Fruit fly (Drosophila melanogaster) Kc167 (cell line): ENCODE results near the gene CG10984.

Source experiments
- Myc ChIP-seq: fragments of >200 bp; optimal IDR thresholded peaks from 2 replicates; lab custom pipeline; 2017; ENCODE audit warnings: missing external identifiers
- Sin3A ChIP-seq: fragments of >200 bp; optimal IDR thresholded peaks from 2 replicates; lab custom pipeline; 2018; ENCODE audit warnings: missing external identifiers
- h ChIP-seq: fragments of >200 bp; optimal IDR thresholded peaks from 3 replicates; lab custom pipeline; 2018; ENCODE audit warnings: missing external identifiers
- insv ChIP-seq: fragments of >200 bp; optimal IDR thresholded peaks from 3 replicates; lab custom pipeline; 2018; ENCODE audit warnings: missing external identifiers
- psq ChIP-seq: fragments of >200 bp; optimal IDR thresholded peaks from 2 replicates; lab custom pipeline; 2017; ENCODE audit warnings: missing external identifiers
- ttk ChIP-seq: sonication (Bioruptor generic); optimal IDR thresholded peaks from 2 replicates; lab custom pipeline; 2017; ENCODE audit warnings: missing external identifiers

Gene CG10984

dm6 chr3L:12749567-12750535, at the start of gene CG10984, which contains the start of gene Klc:
Gene CG10984 (plus strand): TSS chr3L:12750119.
Gene Klc (minus strand): TSS chr3L:12750056.
- no peak for TF ChIP-seq insv (lab: Kevin White, UChicago)
- no peak for TF ChIP-seq h (lab: Kevin White, UChicago)
- TF ChIP-seq Sin3A (lab: Kevin White, UChicago), result no peak
- no peak for TF ChIP-seq Myc (lab: Kevin White, UChicago)
- TF ChIP-seq psq (lab: Kevin White, UChicago), result no peak
- TF ChIP-seq ttk, result no peak

dm6 chr3L:12700509-12700995, 49.4 kb upstream of the CG10984 start:
- no peak for TF ChIP-seq insv (lab: Kevin White, UChicago)
- no peak for TF ChIP-seq ttk
- no peak for TF ChIP-seq psq (lab: Kevin White, UChicago)
- no peak for TF ChIP-seq Sin3A (lab: Kevin White, UChicago)
- no peak for TF ChIP-seq h (lab: Kevin White, UChicago)
- no peak for TF ChIP-seq Myc (lab: Kevin White, UChicago)

dm6 chr3L:12701335-12701734, 48.6 kb upstream of the CG10984 start:
- no peak for TF ChIP-seq Sin3A (lab: Kevin White, UChicago)
- no peak for TF ChIP-seq insv (lab: Kevin White, UChicago)
- no peak for TF ChIP-seq ttk
- TF ChIP-seq h (lab: Kevin White, UChicago), result no peak
- TF ChIP-seq psq (lab: Kevin White, UChicago), result no peak
- TF ChIP-seq Myc (lab: Kevin White, UChicago), result no peak

dm6 chr3L:12703451-12704020, 46.4 kb upstream of the CG10984 start:
- no peak for TF ChIP-seq Myc (lab: Kevin White, UChicago)
- TF ChIP-seq Sin3A (lab: Kevin White, UChicago), result no peak
- no peak for TF ChIP-seq ttk
- TF ChIP-seq psq (lab: Kevin White, UChicago), result no peak
- no peak for TF ChIP-seq h (lab: Kevin White, UChicago)
- no peak for TF ChIP-seq insv (lab: Kevin White, UChicago)

dm6 chr3L:12704335-12704734, 45.6 kb upstream of the CG10984 start:
- no peak for TF ChIP-seq Myc (lab: Kevin White, UChicago)
- TF ChIP-seq Sin3A (lab: Kevin White, UChicago), result no peak
- no peak for TF ChIP-seq psq (lab: Kevin White, UChicago)
- no peak for TF ChIP-seq ttk
- no peak for TF ChIP-seq h (lab: Kevin White, UChicago)
- TF ChIP-seq insv (lab: Kevin White, UChicago), result no peak

- TF ChIP-seq psq (lab: Kevin White, UChicago), result no peak
- no peak for TF ChIP-seq insv (lab: Kevin White, UChicago)
These were observed 44.5 kb upstream of the CG10984 start for dm6 chr3L:12705377-12705776.

- TF ChIP-seq ttk (no peak), Sin3A (lab: Kevin White, UChicago) (no peak), psq (lab: Kevin White, UChicago) (no peak), Myc (lab: Kevin White, UChicago) (no peak), insv (lab: Kevin White, UChicago) (no peak), h (lab: Kevin White, UChicago) (no peak)
These were observed 43.5 kb upstream of the CG10984 start for dm6 chr3L:12706456-12706855.

- TF ChIP-seq Myc (lab: Kevin White, UChicago) (no peak), insv (lab: Kevin White, UChicago) (no peak), ttk (no peak), Sin3A (lab: Kevin White, UChicago) (no peak), psq (lab: Kevin White, UChicago) (no peak), h (lab: Kevin White, UChicago) (no peak)
These were observed 38.5 kb upstream of the CG10984 start for dm6 chr3L:12711418-12711817.

dm6 chr3L:12714588-12715196, 35.2 kb upstream of the CG10984 start:
- TF ChIP-seq psq (lab: Kevin White, UChicago), result no peak
- no peak for TF ChIP-seq Myc (lab: Kevin White, UChicago)
- no peak for TF ChIP-seq h (lab: Kevin White, UChicago)
- no peak for TF ChIP-seq ttk

- TF ChIP-seq Sin3A (lab: Kevin White, UChicago) (no peak), h (lab: Kevin White, UChicago) (no peak)
These were observed 33.3 kb upstream of the CG10984 start for dm6 chr3L:12716661-12717060.

- TF ChIP-seq h (lab: Kevin White, UChicago) (no peak), ttk (no peak), Sin3A (lab: Kevin White, UChicago) (no peak), psq (lab: Kevin White, UChicago) (no peak), Myc (lab: Kevin White, UChicago) (no peak), insv (lab: Kevin White, UChicago) (no peak)
These were observed 32.3 kb upstream of the CG10984 start for dm6 chr3L:12717621-12718020.
